Fruit fly (Drosophila melanogaster): ENCODE results near the gene CG33116.

The CG33116 gene

dm6 chr2L:19586436-19587333 lies 53.4 kb downstream of the CG33116 start, which contains the start of gene Lar (continued):
- TF ChIP-seq jigr1 (GFP tag; IDR thresholded peaks at IDR 0.05) (no peak; the same call in 2 of the 3 replicates), CG15011 (GFP tag; optimal IDR thresholded peaks at IDR 0.05) (no peak), NfI (GFP tag; optimal IDR thresholded peaks at IDR 0.05) (peak; percentile 31), CG7745 (tag; optimal IDR thresholded peaks at IDR 0.05) (no peak), CG12071 (GFP tag; optimal IDR thresholded peaks at IDR 0.05) (no peak), CG17359 (tag; optimal IDR thresholded peaks at IDR 0.05) (peak; percentile 49), Ptx1 (GFP tag; IDR thresholded peaks at IDR 0.05) (peak; percentile 38; the same call in 1 of the 2 replicates), Sry-β (GFP tag; optimal IDR thresholded peaks at IDR 0.05) (peak; percentile 26), CG7556 (GFP tag; optimal IDR thresholded peaks at IDR 0.05) (peak; percentile 63), crol (GFP tag; IDR thresholded peaks at IDR 0.05) (no peak), CG3995 (GFP tag; optimal IDR thresholded peaks at IDR 0.05) (peak; percentile 96), odd (GFP tag; optimal IDR thresholded peaks at IDR 0.05) (peak; percentile 8), Asciz (GFP tag; optimal IDR thresholded peaks at IDR 0.05) (no peak), Ada2b (GFP tag; IDR thresholded peaks at IDR 0.05) (0 out of 2 replicates have a peak, but pooled peaks have one; percentile 24), zen (tag; optimal IDR thresholded peaks at IDR 0.05) (peak; percentile 42), ato (GFP tag; IDR thresholded peaks at IDR 0.05; ENCODE audit: partially characterized antibody) (no peak), HmgD (GFP tag; optimal IDR thresholded peaks at IDR 0.05) (peak; percentile 76), BEAF-32 (GFP tag; optimal IDR thresholded peaks at IDR 0.05) (peak; percentile 47), CG5953 (GFP tag; IDR thresholded peaks at IDR 0.05) (0 out of 2 replicates have a peak, but pooled peaks have one; percentile 3), CG14014 (GFP tag; IDR thresholded peaks at IDR 0.05) (peak; percentile 43; the same call in 1 of the 2 replicates), CG11695 (GFP tag; IDR thresholded peaks at IDR 0.05) (peak; percentile 59; the same call in 1 of the 3 replicates), CG8359 (GFP tag; optimal IDR thresholded peaks at IDR 0.05; ENCODE audit: borderline replicate concordance) (peak; percentile 23), Hey (tag; optimal IDR thresholded peaks at IDR 0.05) (no peak), CG31388 (GFP tag; optimal IDR thresholded peaks at IDR 0.05) (no peak), Gug (GFP tag; IDR thresholded peaks at IDR 0.05) (peak; percentile 47; the same call in 2 of the 4 replicates), chif (GFP tag; optimal IDR thresholded peaks at IDR 0.05) (peak in 1 of 2 experiments; percentile 52), pzg (GFP tag; optimal IDR thresholded peaks at IDR 0.05) (peak; percentile 79), Nf-YC (tag; optimal IDR thresholded peaks at IDR 0.05) (peak; percentile 60), insv (GFP tag; optimal IDR thresholded peaks at IDR 0.05) (peak in 1 of 2 experiments; percentile 36), esg (GFP tag; conservative IDR thresholded peaks at IDR 0.05) (0 out of 2 replicates have a peak, but pooled peaks have one; percentile 9), Nf-YB (GFP tag; optimal IDR thresholded peaks at IDR 0.05) (no peak), shn (GFP tag; optimal IDR thresholded peaks at IDR 0.05) (peak; percentile 71), so (GFP tag; IDR thresholded peaks at IDR 0.05) (0 out of 3 replicates have a peak, but pooled peaks have one; percentile 42), CG13123 (GFP tag; optimal IDR thresholded peaks at IDR 0.05) (no peak), Dbx (GFP tag; IDR thresholded peaks at IDR 0.05) (peak; percentile 76), Max (GFP tag; optimal IDR thresholded peaks at IDR 0.05) (no peak), pb (GFP tag; optimal IDR thresholded peaks at IDR 0.05) (peak; percentile 23), cad (GFP tag; optimal IDR thresholded peaks at IDR 0.05) (no peak), Oaz (GFP tag; IDR thresholded peaks at IDR 0.05) (no peak; the same call in 1 of the 2 replicates), salm (tag; optimal IDR thresholded peaks at IDR 0.05) (no peak), ftz-f1 (GFP tag; optimal IDR thresholded peaks at IDR 0.05) (no peak), Rfx (GFP tag; IDR thresholded peaks at IDR 0.05) (peak; percentile 79), MESR4 (GFP tag; optimal IDR thresholded peaks at IDR 0.05) (peak; percentile 80), wor (GFP tag; IDR thresholded peaks at IDR 0.05) (no peak), Dfd (GFP tag; optimal IDR thresholded peaks at IDR 0.05) (no peak), sug (tag; optimal IDR thresholded peaks at IDR 0.05) (peak; percentile 57), CG3407 (GFP tag; optimal IDR thresholded peaks at IDR 0.05) (no peak), lola (GFP tag; optimal IDR thresholded peaks at IDR 0.05) (peak in 1 of 3 experiments; percentile 35)
